Fruit fly (Drosophila melanogaster) whole organism, embryonic: ENCODE results near the gene CG12290.

Experiments used
- B-H1 ChIP-seq: fragments of 200-800 bp; sonication (Bioruptor generic); IDR thresholded peaks from 3 replicates; pipeline ENCODE4 v1.3.6; 2022; ENCODE audit warnings: missing biosample characterization, missing genetic modification characterization
- CG10366 ChIP-seq: fragments of 200-800 bp; sonication (Bioruptor generic); IDR thresholded peaks from 2 replicates; pipeline ENCODE4 v1.3.6; 2022; ENCODE audit warnings: missing biosample characterization, missing genetic modification characterization
- CG11456 ChIP-seq: fragments of 200-800 bp; sonication (Bioruptor generic); IDR thresholded peaks from 3 replicates; pipeline ENCODE4 v1.3.6; 2022; ENCODE audit warnings: missing biosample characterization, missing genetic modification characterization
- CG12104 ChIP-seq: fragments of 200-800 bp; sonication (Bioruptor generic); optimal IDR thresholded peaks from 3 replicates; lab custom pipeline; 2016; ENCODE audit warnings: missing biosample characterization, missing genetic modification characterization
- CG12942 ChIP-seq: fragments of 200-800 bp; sonication (Bioruptor generic); optimal IDR thresholded peaks from 3 replicates; lab custom pipeline; 2016; ENCODE audit warnings: missing biosample characterization, missing genetic modification characterization
- CG1647 ChIP-seq: fragments of 200-800 bp; sonication (Bioruptor generic); optimal IDR thresholded peaks from 3 replicates; lab custom pipeline; 2016; ENCODE audit warnings: missing biosample characterization, missing genetic modification characterization
- CG17385 ChIP-seq: fragments of 200-800 bp; sonication (Bioruptor generic); optimal IDR thresholded peaks from 3 replicates; lab custom pipeline; 2018; ENCODE audit warnings: missing biosample characterization, mild to moderate bottlenecking, missing genetic modification characterization
- CG18599 ChIP-seq: fragments of 200-800 bp; sonication (Bioruptor generic); optimal IDR thresholded peaks from 3 replicates; lab custom pipeline; 2017; ENCODE audit warnings: missing biosample characterization, missing genetic modification characterization, mild to moderate bottlenecking, moderate library complexity, missing genetic modification reagents
- CG30403 ChIP-seq: fragments of 200-800 bp; sonication (Bioruptor generic); optimal IDR thresholded peaks from 3 replicates; lab custom pipeline; 2016; ENCODE audit warnings: missing biosample characterization, missing genetic modification characterization
- CG31441 ChIP-seq: fragments of 200-800 bp; sonication (Bioruptor generic); IDR thresholded peaks from 2 replicates; pipeline ENCODE4 v1.3.6; 2022; ENCODE audit warnings: missing biosample characterization, missing genetic modification characterization
- CG6254 ChIP-seq: fragments of 200-800 bp; sonication (Bioruptor generic); optimal IDR thresholded peaks from 3 replicates; lab custom pipeline; 2017; ENCODE audit warnings: mild to moderate bottlenecking, missing biosample characterization, missing genetic modification reagents, missing genetic modification characterization
- CG6689 ChIP-seq: fragments of 200-800 bp; sonication (Bioruptor generic); IDR thresholded peaks from 2 replicates; pipeline ENCODE4 v1.3.6; 2022; ENCODE audit warnings: missing biosample characterization, missing genetic modification characterization
- CG7271 ChIP-seq: fragments of 200-800 bp; sonication (Bioruptor generic); optimal IDR thresholded peaks from 2 replicates; lab custom pipeline; 2018; ENCODE audit warnings: missing biosample characterization, mild to moderate bottlenecking, missing genetic modification characterization, moderate library complexity
- CG7963 ChIP-seq: fragments of 200-800 bp; sonication (Bioruptor generic); IDR thresholded peaks from 3 replicates; pipeline ENCODE4 v1.3.6; 2022; ENCODE audit warnings: missing biosample characterization, missing genetic modification characterization; ENCODE audit not compliant: partially characterized antibody
- Camta ChIP-seq: fragments of 200-800 bp; sonication (Bioruptor generic); optimal IDR thresholded peaks from 2 replicates; lab custom pipeline; 2016; ENCODE audit warnings: missing biosample characterization, missing genetic modification characterization
- D19B ChIP-seq: fragments of 200-800 bp; sonication (Bioruptor generic); optimal IDR thresholded peaks from 2 replicates; lab custom pipeline; 2017; ENCODE audit warnings: missing biosample characterization, mild to moderate bottlenecking, missing genetic modification characterization
- Drgx ChIP-seq: fragments of 200-800 bp; sonication (Bioruptor generic); IDR thresholded peaks from 2 replicates; pipeline ENCODE4 v1.3.6; 2022; ENCODE audit warnings: missing biosample characterization, missing genetic modification characterization
- Fer3 ChIP-seq: fragments of 200-800 bp; sonication (Bioruptor generic); optimal IDR thresholded peaks from 2 replicates; lab custom pipeline; 2018; ENCODE audit warnings: missing biosample characterization, mild to moderate bottlenecking, missing genetic modification characterization, moderate library complexity
- H15 ChIP-seq: fragments of 200-800 bp; sonication (Bioruptor generic); IDR thresholded peaks from 3 replicates; pipeline ENCODE4 v1.3.6; 2022; ENCODE audit warnings: missing biosample characterization, missing genetic modification characterization
- HLH3B ChIP-seq: fragments of 200-800 bp; sonication (Bioruptor generic); IDR thresholded peaks from 2 replicates; pipeline ENCODE4 v1.3.6; 2022; ENCODE audit warnings: missing biosample characterization, missing genetic modification characterization
- Hand ChIP-seq: fragments of 200-800 bp; sonication (Bioruptor generic); optimal IDR thresholded peaks from 2 replicates; lab custom pipeline; 2017; ENCODE audit warnings: mild to moderate bottlenecking, missing biosample characterization, missing genetic modification reagents, missing genetic modification characterization
- Hr51 ChIP-seq, 2 experiments: fragments of 200-800 bp; sonication (Bioruptor generic); optimal IDR thresholded peaks; 2 replicates in 1 of 2; 3 replicates in 1 of 2; lab custom pipeline; 2016 to 2018; ENCODE audit warnings: missing biosample characterization in 2 of 2, missing genetic modification characterization in 2 of 2, mild to moderate bottlenecking in 1 of 2, moderate library complexity in 1 of 2
- Med ChIP-seq: fragments of 200-800 bp; sonication (Bioruptor generic); peaks from one replicate; lab custom pipeline; 2016; ENCODE audit warnings: missing biosample characterization, missing genetic modification characterization, mild to moderate bottlenecking, inconsistent platforms, moderate library complexity
- Oli ChIP-seq: fragments of 200-800 bp; sonication (Bioruptor generic); optimal IDR thresholded peaks from 2 replicates; lab custom pipeline; 2018; ENCODE audit warnings: missing biosample characterization, mild to moderate bottlenecking, missing genetic modification characterization, moderate library complexity
- Xbp1 ChIP-seq: fragments of 200-800 bp; sonication (Bioruptor generic); optimal IDR thresholded peaks from 3 replicates; lab custom pipeline; 2016; ENCODE audit warnings: missing biosample characterization, mild to moderate bottlenecking, missing genetic modification characterization
- Xrp1 ChIP-seq: fragments of 200-800 bp; sonication (Bioruptor generic); IDR thresholded peaks from 2 replicates; pipeline ENCODE4 v1.3.6; 2022; ENCODE audit warnings: missing biosample characterization, missing genetic modification characterization
- al ChIP-seq: fragments of 200-800 bp; sonication (Bioruptor generic); IDR thresholded peaks from 2 replicates; pipeline ENCODE4 v1.3.6; 2022; ENCODE audit warnings: missing biosample characterization, missing genetic modification characterization
- ash1 ChIP-seq: fragments of 200-800 bp; sonication (Bioruptor generic); optimal IDR thresholded peaks from 2 replicates; lab custom pipeline; 2018; ENCODE audit warnings: missing biosample characterization, mild to moderate bottlenecking, missing genetic modification characterization
- caup ChIP-seq: fragments of 200-800 bp; sonication (Bioruptor generic); optimal IDR thresholded peaks from 3 replicates; lab custom pipeline; 2017; ENCODE audit warnings: missing biosample characterization, mild to moderate bottlenecking, missing genetic modification characterization, moderate library complexity; ENCODE audit not compliant: severe bottlenecking
- chif ChIP-seq, 2 experiments: fragments of 200-800 bp; sonication (Bioruptor generic); optimal IDR thresholded peaks; 3 replicates each; lab custom pipeline; 2016; ENCODE audit warnings: missing biosample characterization in 2 of 2, missing genetic modification characterization in 2 of 2
- crc ChIP-seq: fragments of 200-800 bp; sonication (Bioruptor generic); optimal IDR thresholded peaks from 2 replicates; lab custom pipeline; 2016; ENCODE audit warnings: missing biosample characterization, missing genetic modification characterization
- dmrt99B ChIP-seq: fragments of 200-800 bp; sonication (Bioruptor generic); optimal IDR thresholded peaks from 2 replicates; lab custom pipeline; 2018; ENCODE audit warnings: missing biosample characterization, mild to moderate bottlenecking, missing genetic modification characterization, moderate library complexity
- eve ChIP-seq, 2 experiments: fragments of >200 bp; optimal IDR thresholded peaks; 2 replicates each; lab custom pipeline; 2017; ENCODE audit warnings: missing biosample characterization in 2 of 2, missing genetic modification characterization in 2 of 2
- fd96Cb ChIP-seq: fragments of 200-800 bp; sonication (Bioruptor generic); optimal IDR thresholded peaks from 2 replicates; lab custom pipeline; 2018; ENCODE audit warnings: missing biosample characterization, mild to moderate bottlenecking, missing genetic modification characterization, moderate library complexity
- gem ChIP-seq: fragments of 200-800 bp; sonication (Bioruptor generic); optimal IDR thresholded peaks from 2 replicates; lab custom pipeline; 2019; ENCODE audit warnings: missing biosample characterization, mild to moderate bottlenecking, missing genetic modification characterization, moderate library complexity
- grau ChIP-seq: fragments of 200-800 bp; optimal IDR thresholded peaks from 3 replicates; lab custom pipeline; 2019; ENCODE audit warnings: missing biosample characterization, mild to moderate bottlenecking, missing genetic modification characterization, moderate library complexity
- hth ChIP-seq: fragments of >200 bp; optimal IDR thresholded peaks from 2 replicates; lab custom pipeline; 2017; ENCODE audit warnings: inconsistent platforms
- ind ChIP-seq: fragments of 200-800 bp; sonication (Bioruptor generic); optimal IDR thresholded peaks from 3 replicates; lab custom pipeline; 2016; ENCODE audit warnings: missing biosample characterization, missing genetic modification characterization
- inv ChIP-seq: fragments of 200-800 bp; sonication (Bioruptor generic); IDR thresholded peaks from 2 replicates; pipeline ENCODE4 v1.3.6; 2022; ENCODE audit warnings: missing biosample characterization, missing genetic modification characterization; ENCODE audit not compliant: partially characterized antibody
- ken ChIP-seq: fragments of 200-800 bp; sonication (Bioruptor generic); IDR thresholded peaks from 3 replicates; pipeline ENCODE4 v1.3.6; 2022; ENCODE audit warnings: missing biosample characterization, missing genetic modification characterization
- klu ChIP-seq: fragments of 200-800 bp; sonication (Bioruptor generic); IDR thresholded peaks from 2 replicates; pipeline ENCODE4 v1.3.6; 2022; ENCODE audit warnings: missing biosample characterization, missing genetic modification characterization
- org-1 ChIP-seq: fragments of 200-800 bp; sonication (Bioruptor generic); optimal IDR thresholded peaks from 2 replicates; lab custom pipeline; 2017; ENCODE audit warnings: missing biosample characterization, missing genetic modification characterization
- pan ChIP-seq, 4 experiments: fragments of >200 bp in 3 of 4; fragments of 200-800 bp in 1 of 4; sonication (Bioruptor generic) in 1 of 4; optimal IDR thresholded peaks in 3 of 4; IDR thresholded peaks in 1 of 4; 2 replicates each; pipeline versions ENCODE4 v1.3.6 to Lab custom; 2017 to 2022; ENCODE audit warnings: missing biosample characterization in 2 of 4, missing genetic modification characterization in 2 of 4, mixed read lengths in 1 of 4
- pho ChIP-seq: fragments of 200-800 bp; sonication (Bioruptor generic); optimal IDR thresholded peaks from 2 replicates; lab custom pipeline; 2016; ENCODE audit warnings: missing biosample characterization, missing genetic modification characterization
- prd ChIP-seq, 3 experiments: fragments of >200 bp in 2 of 3; fragments of 200-800 bp in 1 of 3; sonication (Bioruptor generic) in 1 of 3; optimal IDR thresholded peaks in 2 of 3; IDR thresholded peaks in 1 of 3; 2 replicates in 2 of 3; 3 replicates in 1 of 3; pipeline versions ENCODE4 v1.3.6 to Lab custom; 2017 to 2022; ENCODE audit warnings: missing biosample characterization in 1 of 3, missing genetic modification characterization in 1 of 3
- tgo ChIP-seq: fragments of 200-800 bp; sonication (Bioruptor generic); IDR thresholded peaks from 3 replicates; pipeline ENCODE4 v1.3.6; 2022; ENCODE audit warnings: missing biosample characterization, missing genetic modification characterization
- tin ChIP-seq: fragments of 200-800 bp; sonication (Bioruptor generic); optimal IDR thresholded peaks from 3 replicates; lab custom pipeline; 2016; ENCODE audit warnings: missing biosample characterization, missing genetic modification characterization
- tio ChIP-seq: fragments of 200-800 bp; sonication (Bioruptor generic); optimal IDR thresholded peaks from 2 replicates; lab custom pipeline; 2017; ENCODE audit warnings: missing biosample characterization, missing genetic modification characterization, inconsistent platforms
- vnd ChIP-seq: fragments of 200-800 bp; sonication (Bioruptor generic); IDR thresholded peaks from 3 replicates; pipeline ENCODE4 v1.3.6; 2022; ENCODE audit warnings: missing biosample characterization, missing genetic modification characterization; ENCODE audit not compliant: partially characterized antibody

Gene CG12290

DNA sequence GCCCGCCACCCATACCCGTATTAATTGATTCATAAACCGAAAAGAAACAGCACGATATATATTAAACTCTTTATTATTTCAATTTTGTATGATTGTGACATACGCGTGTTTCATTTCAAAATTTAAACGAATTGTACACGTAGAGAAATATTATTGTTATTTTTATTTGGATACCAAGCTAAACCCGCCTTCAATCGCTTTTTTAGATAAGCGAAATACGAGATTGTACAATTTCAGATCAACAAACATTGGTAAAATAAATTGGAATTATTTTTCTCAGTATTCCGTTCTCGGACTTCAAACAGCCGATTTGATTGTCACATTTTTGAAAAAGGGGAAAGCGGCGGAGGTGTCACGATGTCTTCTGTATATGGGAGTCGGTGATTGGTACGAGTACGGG, 5.0 kb downstream of the CG12290 start (continued):
- TF ChIP-seq CG17385 (GFP tag; lab: Kevin White, UChicago): peak; percentile 28
- TF ChIP-seq Hand (GFP tag; lab: Kevin White, UChicago): no peak
- TF ChIP-seq grau (tag; lab: Kevin White, UChicago): peak; percentile 40
- TF ChIP-seq CG7963 (GFP tag; lab: Robert Waterston, UW): no peak
- peak; percentile 66 for TF ChIP-seq Xbp1
- TF ChIP-seq Oli (tag; lab: Kevin White, UChicago): peak; percentile 48
- TF ChIP-seq tio (GFP tag; lab: Kevin White, UChicago): peak; percentile 52
- TF ChIP-seq pho (GFP tag; lab: Kevin White, UChicago): no peak
- peak; percentile 59; the same call in 1 of the 2 replicates for TF ChIP-seq CG10366
- TF ChIP-seq gem: peak; percentile 69
- TF ChIP-seq caup (GFP tag; lab: Kevin White, UChicago): no peak
- TF ChIP-seq crc (GFP tag; lab: Kevin White, UChicago): no peak
- 0 out of 3 replicates have a peak, but pooled peaks have one; percentile 44 for TF ChIP-seq H15 (GFP tag; lab: Robert Waterston, UW)
- peak; percentile 14 for TF ChIP-seq Fer3 (tag; lab: Kevin White, UChicago)
- TF ChIP-seq CG12104: no peak
- TF ChIP-seq ash1 (GFP tag; lab: Kevin White, UChicago): no peak
- TF ChIP-seq pan (optimal IDR thresholded peaks at IDR 0.05; lab: Kevin White, UChicago): no peak
- peak in 1 of 2 experiments; percentile 59 for TF ChIP-seq pan (GFP tag; optimal IDR thresholded peaks at IDR 0.05 in 1 of 2, IDR thresholded peaks at IDR 0.05 in 1 of 2)
- peak; percentile 52 for TF ChIP-seq ind
- no peak for TF ChIP-seq CG7271
- peak; percentile 59 for TF ChIP-seq CG31441 (GFP tag; lab: Robert Waterston, UW)
- TF ChIP-seq D19B: no peak
- TF ChIP-seq inv (GFP tag; lab: Robert Waterston, UW): no peak
- peak; percentile 44 for TF ChIP-seq HLH3B (GFP tag; lab: Robert Waterston, UW)
- peak; percentile 3 for TF ChIP-seq org-1 (GFP tag; lab: Kevin White, UChicago)
- TF ChIP-seq prd (optimal IDR thresholded peaks at IDR 0.05; lab: Kevin White, UChicago): no peak
- peak; percentile 56; the same call in 1 of the 3 replicates for TF ChIP-seq prd (GFP tag; IDR thresholded peaks at IDR 0.05; lab: Robert Waterston, UW)
- peak; percentile 55 for TF ChIP-seq CG30403 (GFP tag; lab: Kevin White, UChicago)
- peak; percentile 91 for TF ChIP-seq Med (GFP tag; lab: Kevin White, UChicago)
- peak in 1 of 2 experiments; percentile 66 for TF ChIP-seq Hr51 (GFP tag; optimal IDR thresholded peaks at IDR 0.05; lab: Kevin White, UChicago)
- TF ChIP-seq CG12942 (GFP tag; lab: Kevin White, UChicago): peak; percentile 6
- TF ChIP-seq ken: no peak
- TF ChIP-seq al: no peak
- TF ChIP-seq B-H1 (GFP tag; lab: Robert Waterston, UW): peak; percentile 33; the same call in 2 of the 3 replicates
- TF ChIP-seq CG11456: no peak
- peak; percentile 48 for TF ChIP-seq CG6689 (GFP tag; lab: Robert Waterston, UW)
- peak; percentile 19 for TF ChIP-seq tin (GFP tag; lab: Kevin White, UChicago)
- peak in 1 of 2 experiments; percentile 20 for TF ChIP-seq eve (GFP tag; optimal IDR thresholded peaks at IDR 0.05; lab: Kevin White, UChicago)
- TF ChIP-seq dmrt99B: peak; percentile 57
- no peak for TF ChIP-seq vnd (GFP tag; lab: Robert Waterston, UW)
- peak; percentile 10 for TF ChIP-seq CG1647 (GFP tag; lab: Kevin White, UChicago)
- peak; percentile 23 for TF ChIP-seq CG6254 (GFP tag; lab: Kevin White, UChicago)
- TF ChIP-seq klu (GFP tag; lab: Robert Waterston, UW): 0 out of 2 replicates have a peak, but pooled peaks have one; percentile 20
- peak; percentile 38 for TF ChIP-seq CG18599 (GFP tag; lab: Kevin White, UChicago)
- TF ChIP-seq hth: no peak
- peak; percentile 43 for TF ChIP-seq Xrp1 (GFP tag; lab: Robert Waterston, UW)
- peak; percentile 20 for TF ChIP-seq fd96Cb
- peak; percentile 51; the same call in 1 of the 3 replicates for TF ChIP-seq tgo (GFP tag; lab: Robert Waterston, UW)
- 0 out of 2 replicates have a peak, but pooled peaks have one; percentile 9 for TF ChIP-seq Drgx
- peak; percentile 6 to 22 for TF ChIP-seq chif (GFP tag; optimal IDR thresholded peaks at IDR 0.05; lab: Kevin White, UChicago)
- peak; percentile 44 for TF ChIP-seq Camta (GFP tag; lab: Kevin White, UChicago)
